1 fruit fly cellular context compared by ENCODE assay signal in genomic region chr3R:20912725-20913124, dm6.
TF ChIP-seq lines count a peak whose summit lies in the region.

No protein-coding gene starts in this region.

TF ChIP-seq in whole organism, embryonic, 481 proteins besides CTCF, POLR2A, EP300 and RAD21 (continued from another document):
- TF ChIP-seq CG17385 (GFP tag; optimal IDR thresholded peaks at IDR 0.05; lab: Kevin White, UChicago) (no peak), ato (GFP tag; IDR thresholded peaks at IDR 0.05; lab: Robert Waterston, UW; ENCODE audit: partially characterized antibody) (peak; percentile 44; the same call in 1 of the 2 replicates), Hmr (GFP tag; optimal IDR thresholded peaks at IDR 0.05; lab: Kevin White, UChicago) (no peak), zfh1 (GFP tag; IDR thresholded peaks at IDR 0.05; lab: Robert Waterston, UW) (no peak), CG9727 (GFP tag; optimal IDR thresholded peaks at IDR 0.05; lab: Kevin White, UChicago) (no peak), dan (GFP tag; IDR thresholded peaks at IDR 0.05; lab: Robert Waterston, UW) (no peak), CG6272 (GFP tag; IDR thresholded peaks at IDR 0.05; lab: Robert Waterston, UW) (no peak), CG15696 (tag; optimal IDR thresholded peaks at IDR 0.05; lab: Kevin White, UChicago) (no peak), slou (GFP tag; optimal IDR thresholded peaks at IDR 0.05; lab: Kevin White, UChicago) (no peak), CG9609 (GFP tag; optimal IDR thresholded peaks at IDR 0.05; lab: Kevin White, UChicago) (no peak), CG32532 (GFP tag; IDR thresholded peaks at IDR 0.05; lab: Robert Waterston, UW) (peak; percentile 8; the same call in 1 of the 2 replicates), Mes4 (GFP tag; optimal IDR thresholded peaks at IDR 0.05; lab: Kevin White, UChicago) (no peak), CG14050 (GFP tag; IDR thresholded peaks at IDR 0.05; lab: Robert Waterston, UW) (no peak), Eip74EF (GFP tag; optimal IDR thresholded peaks at IDR 0.05; lab: Kevin White, UChicago) (peak in 1 of 2 experiments; percentile 35), ttk (GFP tag; IDR thresholded peaks at IDR 0.05; lab: Robert Waterston, UW) (no peak), chinmo (GFP tag; IDR thresholded peaks at IDR 0.05; lab: Robert Waterston, UW; ENCODE audit: partially characterized antibody) (peak; percentile 76; the same call in 2 of the 4 replicates), hb (GFP tag; IDR thresholded peaks at IDR 0.05; lab: Robert Waterston, UW; ENCODE audit: partially characterized antibody) (0 out of 3 replicates have a peak, but pooled peaks have one; percentile 46), CG10366 (GFP tag; IDR thresholded peaks at IDR 0.05; lab: Robert Waterston, UW) (no peak), zen2 (GFP tag; IDR thresholded peaks at IDR 0.05; lab: Robert Waterston, UW; ENCODE audit: partially characterized antibody) (peak; percentile 27; the same call in 1 of the 3 replicates), CG9437 (GFP tag; optimal IDR thresholded peaks at IDR 0.05; lab: Kevin White, UChicago) (no peak), CG6175 (GFP tag; IDR thresholded peaks at IDR 0.05; lab: Robert Waterston, UW) (no peak), CG13287 (GFP tag; IDR thresholded peaks at IDR 0.05; lab: Robert Waterston, UW; ENCODE audit: partially characterized antibody) (peak; percentile 15; the same call in 1 of the 2 replicates), CG17328 (GFP tag; IDR thresholded peaks at IDR 0.05; lab: Robert Waterston, UW) (no peak)
